Fruit fly (Drosophila melanogaster): ENCODE results near the gene Acox3.

Gene Acox3

dm6 chr2L:6465497-6465896 lies 17.3 kb upstream of the Acox3 start, which contains the start of gene Rchy1 (continued):
- TF ChIP-seq CG4282 (GFP tag; optimal IDR thresholded peaks at IDR 0.05) (no peak), ash1 (GFP tag; optimal IDR thresholded peaks at IDR 0.05) (no peak), Mes4 (GFP tag; optimal IDR thresholded peaks at IDR 0.05) (no peak), aop (GFP tag; IDR thresholded peaks at IDR 0.05) (no peak), ham (GFP tag; IDR thresholded peaks at IDR 0.05) (no peak), CG13624 (GFP tag; optimal IDR thresholded peaks at IDR 0.05) (peak; percentile 3), CG6813 (GFP tag; optimal IDR thresholded peaks at IDR 0.05) (no peak), CG13296 (GFP tag; optimal IDR thresholded peaks at IDR 0.05) (peak; percentile 70), sima (GFP tag; optimal IDR thresholded peaks at IDR 0.05) (no peak), CG1792 (GFP tag; optimal IDR thresholded peaks at IDR 0.05) (no peak), D19A (tag; optimal IDR thresholded peaks at IDR 0.05) (no peak), bab2 (GFP tag; optimal IDR thresholded peaks at IDR 0.05) (no peak), CG32767 (GFP tag; IDR thresholded peaks at IDR 0.05) (peak; percentile 13; the same call in 1 of the 2 replicates), PHDP (tag; optimal IDR thresholded peaks at IDR 0.05) (peak; percentile 18), fd64A (GFP tag; optimal IDR thresholded peaks at IDR 0.05) (peak; percentile 9), schlank (tag; optimal IDR thresholded peaks at IDR 0.05) (no peak), CG34422 (GFP tag; IDR thresholded peaks at IDR 0.05) (peak; percentile 21; the same call in 1 of the 3 replicates), Sry-β (GFP tag; optimal IDR thresholded peaks at IDR 0.05) (no peak), hkb (optimal IDR thresholded peaks at IDR 0.05) (no peak), hkb (GFP tag; IDR thresholded peaks at IDR 0.05) (peak; percentile 51; the same call in 1 of the 2 replicates), CG9437 (GFP tag; optimal IDR thresholded peaks at IDR 0.05) (no peak), Opbp (GFP tag; IDR thresholded peaks at IDR 0.05; ENCODE audit: partially characterized antibody) (0 out of 3 replicates have a peak, but pooled peaks have one; percentile 28), Dp (GFP tag; optimal IDR thresholded peaks at IDR 0.05) (peak; percentile 13), vfl (GFP tag; optimal IDR thresholded peaks at IDR 0.05) (no peak), Hmr (GFP tag; optimal IDR thresholded peaks at IDR 0.05) (peak; percentile 46), eve (GFP tag; optimal IDR thresholded peaks at IDR 0.05) (no peak), CG31224 (GFP tag; IDR thresholded peaks at IDR 0.05) (no peak), E2f2 (GFP tag; IDR thresholded peaks at IDR 0.05) (peak; percentile 58), Trl (optimal IDR thresholded peaks at IDR 0.05) (no peak), Trl (GFP tag; optimal IDR thresholded peaks at IDR 0.05) (peak; percentile 20), lilli (GFP tag; optimal IDR thresholded peaks at IDR 0.05) (peak; percentile 18), chinmo (GFP tag; IDR thresholded peaks at IDR 0.05; ENCODE audit: partially characterized antibody) (0 out of 4 replicates have a peak, but pooled peaks have one; percentile 38), CG11247 (GFP tag; IDR thresholded peaks at IDR 0.05) (peak; percentile 8; the same call in 1 of the 2 replicates)

- TF ChIP-seq p53 (GFP tag; optimal IDR thresholded peaks at IDR 0.05) (peak; percentile 76), chinmo (GFP tag; IDR thresholded peaks at IDR 0.05; ENCODE audit: partially characterized antibody) (0 out of 4 replicates have a peak, but pooled peaks have one; percentile 59), tin (GFP tag; optimal IDR thresholded peaks at IDR 0.05) (no peak), lbe (GFP tag; optimal IDR thresholded peaks at IDR 0.05) (peak; percentile 32)
These were observed 16.6 kb upstream of the Acox3 start for dm6 chr2L:6464780-6465179.

dm6 chr2L:6464270-6464669 lies 16.1 kb upstream of the Acox3 start:
- TF ChIP-seq psq (GFP tag; optimal IDR thresholded peaks at IDR 0.05) (no peak), CG17361 (GFP tag; IDR thresholded peaks at IDR 0.05) (no peak), gem (tag; optimal IDR thresholded peaks at IDR 0.05) (peak; percentile 3), CG18476 (GFP tag; optimal IDR thresholded peaks at IDR 0.05) (no peak), CG1602 (GFP tag; optimal IDR thresholded peaks at IDR 0.05) (no peak), HLH4C (GFP tag; IDR thresholded peaks at IDR 0.05; ENCODE audit: partially characterized antibody) (no peak), Nf-YB (GFP tag; optimal IDR thresholded peaks at IDR 0.05) (no peak), CG15269 (tag; optimal IDR thresholded peaks at IDR 0.05) (no peak), BEAF-32 (GFP tag; optimal IDR thresholded peaks at IDR 0.05) (no peak), CG12104 (GFP tag; optimal IDR thresholded peaks at IDR 0.05) (no peak), ken (GFP tag; IDR thresholded peaks at IDR 0.05) (no peak), CG13123 (GFP tag; optimal IDR thresholded peaks at IDR 0.05) (no peak), slp2 (GFP tag; optimal IDR thresholded peaks at IDR 0.05) (no peak), kni (GFP tag; optimal IDR thresholded peaks at IDR 0.05) (no peak), Ets65A (GFP tag) (peak; percentile 30), ewg (GFP tag; optimal IDR thresholded peaks at IDR 0.05) (no peak)

All from whole organism, embryonic.